Fruit fly (Drosophila melanogaster) whole organism, embryonic: ENCODE measurements around the gene Mst85C.

ENCODE experiments used
- Ada2b ChIP-seq: fragments of 200-800 bp; sonication (Bioruptor generic); IDR thresholded peaks from 2 replicates; pipeline ENCODE4 v1.3.6; 2022; ENCODE audit warnings: missing biosample characterization, missing genetic modification characterization
- Asciz ChIP-seq: fragments of 200-800 bp; sonication (Bioruptor generic); optimal IDR thresholded peaks from 2 replicates; lab custom pipeline; 2017; ENCODE audit warnings: missing biosample characterization, mild to moderate bottlenecking, missing genetic modification characterization, missing genetic modification reagents
- Atf6 ChIP-seq: fragments of 200-800 bp; sonication (Bioruptor generic); IDR thresholded peaks from 2 replicates; pipeline ENCODE4 v1.3.6; 2022; ENCODE audit warnings: missing biosample characterization, missing genetic modification characterization
- CG10565 ChIP-seq: fragments of 200-800 bp; sonication (Bioruptor generic); optimal IDR thresholded peaks from 3 replicates; lab custom pipeline; 2016; ENCODE audit warnings: missing biosample characterization, mild to moderate bottlenecking, missing genetic modification characterization
- CG12155 ChIP-seq: fragments of 200-800 bp; sonication (Bioruptor generic); optimal IDR thresholded peaks from 3 replicates; lab custom pipeline; 2016; ENCODE audit warnings: missing biosample characterization, missing genetic modification characterization
- CG12299 ChIP-seq: fragments of 200-800 bp; sonication (Bioruptor generic); optimal IDR thresholded peaks from 2 replicates; lab custom pipeline; 2018; ENCODE audit warnings: missing biosample characterization, mild to moderate bottlenecking, missing genetic modification characterization
- CG13287 ChIP-seq: fragments of 200-800 bp; sonication (Bioruptor generic); IDR thresholded peaks from 2 replicates; pipeline ENCODE4 v1.3.6; 2022; ENCODE audit warnings: missing biosample characterization, missing genetic modification characterization; ENCODE audit not compliant: partially characterized antibody
- CG1603 ChIP-seq: fragments of 200-800 bp; sonication (Bioruptor generic); optimal IDR thresholded peaks from 2 replicates; lab custom pipeline; 2019; ENCODE audit warnings: missing biosample characterization, mild to moderate bottlenecking, missing genetic modification characterization, moderate library complexity
- CG16863 ChIP-seq: fragments of 200-800 bp; sonication (Bioruptor generic); optimal IDR thresholded peaks from 3 replicates; lab custom pipeline; 2016; ENCODE audit warnings: missing biosample characterization, missing genetic modification characterization
- CG17328 ChIP-seq: fragments of 200-800 bp; sonication (Bioruptor generic); IDR thresholded peaks from 2 replicates; pipeline ENCODE4 v1.3.6; 2022; ENCODE audit warnings: missing biosample characterization, missing genetic modification characterization
- CG17385 ChIP-seq: fragments of 200-800 bp; sonication (Bioruptor generic); optimal IDR thresholded peaks from 3 replicates; lab custom pipeline; 2018; ENCODE audit warnings: missing biosample characterization, mild to moderate bottlenecking, missing genetic modification characterization
- CG2712 ChIP-seq: fragments of 200-800 bp; optimal IDR thresholded peaks from 3 replicates; lab custom pipeline; 2019; ENCODE audit warnings: missing biosample characterization, mild to moderate bottlenecking, missing genetic modification characterization, moderate library complexity
- CG2889 ChIP-seq: fragments of 200-800 bp; sonication (Bioruptor generic); IDR thresholded peaks from 3 replicates; pipeline ENCODE4 v1.3.6; 2022; ENCODE audit warnings: missing biosample characterization, missing genetic modification characterization
- CG3163 ChIP-seq: fragments of 200-800 bp; sonication (Bioruptor generic); optimal IDR thresholded peaks from 3 replicates; lab custom pipeline; 2016; ENCODE audit warnings: missing biosample characterization, missing genetic modification characterization
- CG32767 ChIP-seq: fragments of 200-800 bp; sonication (Bioruptor generic); IDR thresholded peaks from 2 replicates; pipeline ENCODE4 v1.3.6; 2022; ENCODE audit warnings: missing biosample characterization, missing genetic modification characterization
- CG3838 ChIP-seq: fragments of 200-800 bp; sonication (Bioruptor generic); optimal IDR thresholded peaks from 3 replicates; lab custom pipeline; 2016; ENCODE audit warnings: missing biosample characterization, missing genetic modification characterization
- CG3995 ChIP-seq: fragments of 200-800 bp; sonication (Bioruptor generic); optimal IDR thresholded peaks from 3 replicates; lab custom pipeline; 2016; ENCODE audit warnings: missing biosample characterization, missing genetic modification characterization
- CG8478 ChIP-seq: fragments of >200 bp; optimal IDR thresholded peaks from 2 replicates; lab custom pipeline; 2018
- CG9215 ChIP-seq: fragments of 200-800 bp; sonication (Bioruptor generic); IDR thresholded peaks from 2 replicates; pipeline ENCODE4 v1.3.6; 2022; ENCODE audit warnings: missing biosample characterization, missing genetic modification characterization
- Chrac-16 ChIP-seq: fragments of 200-800 bp; sonication (Bioruptor generic); optimal IDR thresholded peaks from 3 replicates; lab custom pipeline; 2016; ENCODE audit warnings: missing biosample characterization, missing genetic modification characterization
- Dad ChIP-seq: fragments of 200-800 bp; sonication (Bioruptor generic); optimal IDR thresholded peaks from 3 replicates; lab custom pipeline; 2016; ENCODE audit warnings: missing biosample characterization, missing genetic modification characterization
- Dbx ChIP-seq: fragments of 200-800 bp; sonication (Bioruptor generic); IDR thresholded peaks from 3 replicates; pipeline ENCODE4 v1.3.6; 2022; ENCODE audit warnings: missing biosample characterization, missing genetic modification characterization
- Dll ChIP-seq: fragments of 200-800 bp; sonication (Bioruptor generic); IDR thresholded peaks from 4 replicates; pipeline ENCODE4 v1.3.6; 2022; ENCODE audit warnings: missing biosample characterization, missing genetic modification characterization; ENCODE audit not compliant: partially characterized antibody
- H15 ChIP-seq: fragments of 200-800 bp; sonication (Bioruptor generic); IDR thresholded peaks from 3 replicates; pipeline ENCODE4 v1.3.6; 2022; ENCODE audit warnings: missing biosample characterization, missing genetic modification characterization
- HLH54F ChIP-seq: fragments of 200-800 bp; sonication (Bioruptor generic); optimal IDR thresholded peaks from 3 replicates; lab custom pipeline; 2016; ENCODE audit warnings: missing biosample characterization, missing genetic modification characterization
- Mes4 ChIP-seq: fragments of 200-800 bp; sonication (Bioruptor generic); optimal IDR thresholded peaks from 2 replicates; lab custom pipeline; 2016; ENCODE audit warnings: missing biosample characterization, missing genetic modification characterization
- NFAT ChIP-seq: fragments of 200-800 bp; sonication (Bioruptor generic); IDR thresholded peaks from 2 replicates; pipeline ENCODE4 v1.3.6; 2022; ENCODE audit warnings: missing biosample characterization, missing genetic modification characterization
- Nf-YC ChIP-seq: fragments of 200-800 bp; optimal IDR thresholded peaks from 3 replicates; lab custom pipeline; 2019; ENCODE audit warnings: missing biosample characterization, mild to moderate bottlenecking, missing genetic modification characterization, moderate library complexity
- Side ChIP-seq: fragments of 200-800 bp; sonication (Bioruptor generic); optimal IDR thresholded peaks from 2 replicates; lab custom pipeline; 2016; ENCODE audit warnings: missing biosample characterization, missing genetic modification characterization
- Sox102F ChIP-seq: fragments of 200-800 bp; sonication (Bioruptor generic); optimal IDR thresholded peaks from 2 replicates; lab custom pipeline; 2018; ENCODE audit warnings: missing biosample characterization, mild to moderate bottlenecking, missing genetic modification characterization, moderate library complexity
- Tbp ChIP-seq: fragments of >200 bp; optimal IDR thresholded peaks from 2 replicates; lab custom pipeline; 2018; ENCODE audit warnings: missing biosample characterization, missing genetic modification characterization
- caup ChIP-seq: fragments of 200-800 bp; sonication (Bioruptor generic); optimal IDR thresholded peaks from 3 replicates; lab custom pipeline; 2017; ENCODE audit warnings: missing biosample characterization, mild to moderate bottlenecking, missing genetic modification characterization, moderate library complexity; ENCODE audit not compliant: severe bottlenecking
- chn ChIP-seq: fragments of 200-800 bp; sonication (Bioruptor generic); optimal IDR thresholded peaks from 2 replicates; lab custom pipeline; 2016; ENCODE audit warnings: missing biosample characterization, missing genetic modification characterization
- crol ChIP-seq: fragments of 200-800 bp; sonication (Bioruptor generic); IDR thresholded peaks from 2 replicates; pipeline ENCODE4 v1.3.6; 2022; ENCODE audit warnings: missing biosample characterization, missing genetic modification characterization
- crp ChIP-seq, 2 experiments: fragments of 200-800 bp; sonication (Bioruptor generic); optimal IDR thresholded peaks; 2 replicates in 1 of 2; 3 replicates in 1 of 2; lab custom pipeline; 2017; ENCODE audit warnings: missing biosample characterization in 2 of 2, missing genetic modification characterization in 2 of 2, mild to moderate bottlenecking in 1 of 2, moderate library complexity in 1 of 2
- da ChIP-seq: fragments of 200-800 bp; sonication (Bioruptor generic); optimal IDR thresholded peaks from 2 replicates; lab custom pipeline; 2016; ENCODE audit warnings: missing biosample characterization, missing genetic modification characterization
- emc ChIP-seq: fragments of 200-800 bp; sonication (Bioruptor generic); optimal IDR thresholded peaks from 2 replicates; lab custom pipeline; 2016; ENCODE audit warnings: missing biosample characterization, missing genetic modification characterization
- gce ChIP-seq: fragments of 200-800 bp; sonication (Bioruptor generic); IDR thresholded peaks from 3 replicates; pipeline ENCODE4 v1.3.6; 2022; ENCODE audit warnings: missing biosample characterization, missing genetic modification characterization
- jing ChIP-seq: fragments of 200-800 bp; sonication (Bioruptor generic); optimal IDR thresholded peaks from 2 replicates; lab custom pipeline; 2018; ENCODE audit warnings: missing biosample characterization, mild to moderate bottlenecking, missing genetic modification characterization
- nom ChIP-seq: fragments of 200-800 bp; sonication (Bioruptor generic); optimal IDR thresholded peaks from 2 replicates; lab custom pipeline; 2017; ENCODE audit warnings: missing biosample characterization, missing genetic modification characterization, mild to moderate bottlenecking, moderate library complexity, missing genetic modification reagents
- onecut ChIP-seq: fragments of 200-800 bp; sonication (Bioruptor generic); IDR thresholded peaks from 2 replicates; pipeline ENCODE4 v1.3.6; 2022; ENCODE audit warnings: missing biosample characterization, missing genetic modification characterization
- pan ChIP-seq, 4 experiments: fragments of >200 bp in 3 of 4; fragments of 200-800 bp in 1 of 4; sonication (Bioruptor generic) in 1 of 4; optimal IDR thresholded peaks in 3 of 4; IDR thresholded peaks in 1 of 4; 2 replicates each; pipeline versions ENCODE4 v1.3.6 to Lab custom; 2017 to 2022; ENCODE audit warnings: missing biosample characterization in 2 of 4, missing genetic modification characterization in 2 of 4, mixed read lengths in 1 of 4
- run ChIP-seq: fragments of 200-800 bp; sonication (Bioruptor generic); optimal IDR thresholded peaks from 3 replicates; lab custom pipeline; 2018; ENCODE audit warnings: missing biosample characterization, mild to moderate bottlenecking, missing genetic modification characterization
- salm ChIP-seq: fragments of 200-800 bp; sonication (Bioruptor generic); optimal IDR thresholded peaks from 2 replicates; lab custom pipeline; 2018; ENCODE audit warnings: missing biosample characterization, mild to moderate bottlenecking, missing genetic modification characterization
- seq ChIP-seq: fragments of 200-800 bp; sonication (Bioruptor generic); IDR thresholded peaks from 2 replicates; pipeline ENCODE4 v1.3.6; 2022; ENCODE audit warnings: missing biosample characterization, missing genetic modification characterization
- sqz ChIP-seq: fragments of 200-800 bp; sonication (Bioruptor generic); optimal IDR thresholded peaks from 3 replicates; lab custom pipeline; 2018; ENCODE audit warnings: missing biosample characterization, mild to moderate bottlenecking, missing genetic modification characterization
- tna ChIP-seq: fragments of 200-800 bp; sonication (Bioruptor generic); IDR thresholded peaks from 2 replicates; pipeline ENCODE4 v1.3.6; 2022; ENCODE audit warnings: missing biosample characterization, missing genetic modification characterization; ENCODE audit not compliant: partially characterized antibody
- vfl ChIP-seq: fragments of 200-800 bp; sonication (Bioruptor generic); optimal IDR thresholded peaks from 2 replicates; lab custom pipeline; 2016; ENCODE audit warnings: missing biosample characterization, missing genetic modification characterization

The Mst85C gene

DNA sequence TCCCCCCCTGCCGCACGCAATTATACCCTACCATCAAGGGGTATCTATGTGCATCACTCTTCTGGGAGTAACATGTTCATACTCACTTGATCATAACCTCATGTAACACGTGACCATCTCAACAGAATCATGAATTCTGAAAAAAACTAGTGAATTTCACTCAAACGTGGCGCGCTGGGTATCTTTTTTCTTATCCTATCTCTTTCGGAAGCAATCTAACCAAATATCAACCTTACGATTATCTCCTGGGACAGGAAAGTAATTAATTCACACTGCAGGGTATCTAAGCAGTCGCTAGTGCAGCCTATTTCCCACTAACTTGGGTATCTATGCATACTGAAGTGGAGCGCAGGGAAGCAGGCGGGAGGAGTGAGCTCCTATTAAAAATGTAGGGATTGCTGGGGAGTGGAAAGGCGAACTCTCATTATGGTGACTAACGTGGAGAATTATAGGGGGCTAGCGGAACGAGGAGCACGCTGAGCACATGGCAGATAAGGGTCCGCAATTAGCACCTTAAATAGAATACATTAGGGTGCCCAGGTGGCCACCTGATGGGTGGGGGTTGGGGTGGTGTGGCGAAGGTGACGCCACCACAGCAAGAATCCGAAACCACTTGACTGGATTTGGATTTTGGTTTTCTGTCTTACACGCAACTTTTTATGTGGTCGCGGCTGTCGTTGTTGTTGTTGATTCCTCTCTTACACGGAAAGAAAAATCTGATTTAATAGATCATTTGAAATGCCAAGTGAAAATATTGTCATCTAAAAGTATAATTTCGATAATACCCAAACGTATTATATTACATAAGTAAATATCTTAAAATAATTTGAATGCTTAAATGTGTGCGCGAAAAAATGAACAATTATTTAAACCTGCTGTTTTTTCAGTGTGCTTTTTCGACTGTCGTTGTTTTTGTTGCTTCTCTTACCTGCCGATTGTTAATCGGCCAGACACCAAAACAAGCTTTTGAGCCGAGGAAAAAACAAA, 7.0 kb downstream of the Mst85C start (continued):
- TF ChIP-seq Side: peak; percentile 64
- TF ChIP-seq Dll (GFP tag; lab: Robert Waterston, UW): no peak
- no peak for TF ChIP-seq NFAT (GFP tag; lab: Robert Waterston, UW)
- TF ChIP-seq onecut (GFP tag; lab: Robert Waterston, UW): peak; percentile 81
- no peak for TF ChIP-seq H15
- TF ChIP-seq CG13287 (GFP tag; lab: Robert Waterston, UW): no peak
- TF ChIP-seq CG3838 (GFP tag; lab: Kevin White, UChicago): peak; percentile 83
- peak; percentile 62 for TF ChIP-seq CG3995 (GFP tag; lab: Kevin White, UChicago)
- TF ChIP-seq CG8478: no peak
- peak; percentile 50 for TF ChIP-seq CG16863 (GFP tag; lab: Kevin White, UChicago)
- TF ChIP-seq jing (GFP tag; lab: Kevin White, UChicago): peak; percentile 78
- no peak for TF ChIP-seq crol
- no peak for TF ChIP-seq CG9215 (GFP tag; lab: Robert Waterston, UW)
- peak; percentile 91 for TF ChIP-seq sqz (GFP tag; lab: Kevin White, UChicago)
- peak; percentile 90 for TF ChIP-seq CG12155 (GFP tag; lab: Kevin White, UChicago)
- TF ChIP-seq Chrac-16 (GFP tag; lab: Kevin White, UChicago): peak; percentile 85
- TF ChIP-seq Tbp (GFP tag; lab: Kevin White, UChicago): no peak
- peak; percentile 76 for TF ChIP-seq Nf-YC
- TF ChIP-seq Dbx: no peak
- peak; percentile 51 for TF ChIP-seq chn (GFP tag; lab: Kevin White, UChicago)
- peak; percentile 28 for TF ChIP-seq Mes4 (GFP tag; lab: Kevin White, UChicago)
- peak; percentile 88 for TF ChIP-seq salm (tag; lab: Kevin White, UChicago)
- peak; percentile 90 for TF ChIP-seq run (tag; lab: Kevin White, UChicago)
- TF ChIP-seq CG12299 (tag; lab: Kevin White, UChicago): peak; percentile 93
- peak; percentile 95 for TF ChIP-seq caup (GFP tag; lab: Kevin White, UChicago)
- peak; percentile 87 for TF ChIP-seq Dad (GFP tag; lab: Kevin White, UChicago)
- peak; percentile 66 for TF ChIP-seq vfl (GFP tag; lab: Kevin White, UChicago)
- peak; percentile 95 for TF ChIP-seq CG2712 (tag; lab: Kevin White, UChicago)
- peak; percentile 93 for TF ChIP-seq CG1603 (tag; lab: Kevin White, UChicago)
- no peak for TF ChIP-seq CG17328 (GFP tag; lab: Robert Waterston, UW)
- TF ChIP-seq CG17385: peak; percentile 91
- peak in 1 of 2 experiments; percentile 47 for TF ChIP-seq crp (GFP tag; optimal IDR thresholded peaks at IDR 0.05; lab: Kevin White, UChicago)
- no peak for TF ChIP-seq gce (GFP tag; lab: Robert Waterston, UW)
- no peak for TF ChIP-seq CG32767 (GFP tag; lab: Robert Waterston, UW)
- TF ChIP-seq Atf6 (GFP tag; lab: Robert Waterston, UW): no peak
- TF ChIP-seq CG3163 (GFP tag; lab: Kevin White, UChicago): peak; percentile 29
- no peak for TF ChIP-seq tna (GFP tag; lab: Robert Waterston, UW)
- no peak for TF ChIP-seq Ada2b
- TF ChIP-seq pan (optimal IDR thresholded peaks at IDR 0.05; lab: Kevin White, UChicago): no peak
- TF ChIP-seq pan (GFP tag; optimal IDR thresholded peaks at IDR 0.05 in 1 of 2, IDR thresholded peaks at IDR 0.05 in 1 of 2): no peak
- TF ChIP-seq da (GFP tag; lab: Kevin White, UChicago): no peak
- TF ChIP-seq emc (GFP tag; lab: Kevin White, UChicago): peak; percentile 60
- TF ChIP-seq HLH54F (GFP tag; lab: Kevin White, UChicago): peak; percentile 73
- no peak for TF ChIP-seq seq (GFP tag; lab: Robert Waterston, UW)
- no peak for TF ChIP-seq CG2889 (GFP tag; lab: Robert Waterston, UW)
- TF ChIP-seq Asciz (GFP tag; lab: Kevin White, UChicago): peak; percentile 92
- peak; percentile 95 for TF ChIP-seq Sox102F (GFP tag; lab: Kevin White, UChicago)
- peak; percentile 68 for TF ChIP-seq nom (GFP tag; lab: Kevin White, UChicago)
- TF ChIP-seq CG10565: peak; percentile 26
